Worm (Caenorhabditis elegans) whole organism, young adult: ENCODE data around the gene K01G12.22.
"Not testable (repeated sequence)": the region's sequence is repeated elsewhere in the genome, so short reads cannot be mapped to it uniquely, and the experiment has no call there.

ENCODE experiments used
- B0261.1 ChIP-seq: sonication (generic microtip); optimal IDR thresholded peaks from 2 replicates; lab custom pipeline; 2016; ENCODE audit warnings: mild to moderate bottlenecking, missing genetic modification characterization, moderate library complexity, missing compliant biosample characterization
- F23B12.7 ChIP-seq: sonication (generic microtip); optimal IDR thresholded peaks from 2 replicates; lab custom pipeline; 2017; ENCODE audit warnings: missing genetic modification characterization, mild to moderate bottlenecking, missing compliant biosample characterization, antibody characterized with exemption, moderate library complexity; ENCODE audit not compliant: insufficient read depth
- F33H1.4 ChIP-seq: fragments of 200-800 bp; sonication (Bioruptor generic); IDR thresholded peaks from 2 replicates; pipeline ENCODE4 v1.3.6; 2022; ENCODE audit warnings: missing genetic modification reagents, missing genetic modification characterization, missing compliant biosample characterization
- F39B2.1 ChIP-seq: fragments of 200-800 bp; sonication (Bioruptor generic); IDR thresholded peaks from 2 replicates; pipeline ENCODE4 v1.3.6; 2022; ENCODE audit warnings: missing genetic modification reagents, missing genetic modification characterization, missing compliant biosample characterization
- F49E8.2 ChIP-seq: sonication (generic microtip); optimal IDR thresholded peaks from 3 replicates; lab custom pipeline; 2017; ENCODE audit warnings: missing genetic modification characterization, mild to moderate bottlenecking, missing compliant biosample characterization, antibody characterized with exemption, moderate library complexity; ENCODE audit not compliant: insufficient read depth
- K12H6.12 ChIP-seq: fragments of 200-800 bp; sonication (Bioruptor generic); optimal IDR thresholded peaks from 2 replicates; lab custom pipeline; 2018; ENCODE audit warnings: mild to moderate bottlenecking, missing genetic modification characterization, missing compliant biosample characterization
- T07F8.4 ChIP-seq: sonication (generic microtip); optimal IDR thresholded peaks from 2 replicates; lab custom pipeline; 2016; ENCODE audit warnings: mild to moderate bottlenecking, missing genetic modification characterization, moderate library complexity, missing compliant biosample characterization
- Y95B8A.8 ChIP-seq: fragments of 200-800 bp; sonication (Bioruptor generic); IDR thresholded peaks from 2 replicates; pipeline ENCODE4 v1.3.6; 2022; ENCODE audit warnings: missing genetic modification reagents, missing genetic modification characterization, missing compliant biosample characterization
- akir-1 ChIP-seq: fragments of 200-800 bp; sonication (Bioruptor generic); optimal IDR thresholded peaks from 2 replicates; lab custom pipeline; 2018; ENCODE audit warnings: mild to moderate bottlenecking, missing genetic modification characterization, moderate library complexity, missing compliant biosample characterization
- ama-1 ChIP-seq, 3 experiments: fragments of 150-350 bp in 1 of 3; sonication (generic microtip) in 2 of 3; optimal IDR thresholded peaks; 2 replicates each; lab custom pipeline; 2014 to 2018; ENCODE audit warnings: missing biosample characterization in 2 of 3, missing genetic modification characterization in 2 of 3, missing genetic modification reagents in 2 of 3
- attf-5 ChIP-seq: fragments of 200-800 bp; sonication (Bioruptor generic); optimal IDR thresholded peaks from 2 replicates; lab custom pipeline; 2018; ENCODE audit warnings: mild to moderate bottlenecking, missing genetic modification characterization, missing compliant biosample characterization
- attf-6 ChIP-seq: fragments of 200-800 bp; sonication (Bioruptor generic); IDR thresholded peaks from 2 replicates; pipeline ENCODE4 v1.3.6; 2022; ENCODE audit warnings: missing genetic modification reagents, missing genetic modification characterization, missing compliant biosample characterization
- cebp-1 ChIP-seq, 2 experiments: fragments of 200-800 bp in 1 of 2; sonication (Bioruptor generic) in 1 of 2; sonication (generic microtip) in 1 of 2; IDR thresholded peaks in 1 of 2; optimal IDR thresholded peaks in 1 of 2; 2 replicates each; pipeline versions ENCODE4 v1.3.6 to Lab custom; 2017 to 2022; ENCODE audit warnings: missing compliant biosample characterization in 2 of 2, missing genetic modification characterization in 2 of 2, mild to moderate bottlenecking in 1 of 2, missing genetic modification reagents in 1 of 2, moderate library complexity in 1 of 2
- chd-7 ChIP-seq: sonication (generic microtip); optimal IDR thresholded peaks from 2 replicates; lab custom pipeline; 2016; ENCODE audit warnings: mild to moderate bottlenecking, missing genetic modification characterization, moderate library complexity, missing compliant biosample characterization
- dox-1 ChIP-seq: fragments of 200-800 bp; sonication (Bioruptor generic); IDR thresholded peaks from 2 replicates; pipeline ENCODE4 v1.3.6; 2022; ENCODE audit warnings: missing genetic modification reagents, missing genetic modification characterization, missing compliant biosample characterization
- dpff-1 ChIP-seq: sonication (generic microtip); optimal IDR thresholded peaks from 2 replicates; lab custom pipeline; 2017; ENCODE audit warnings: mild to moderate bottlenecking, missing genetic modification characterization, missing compliant biosample characterization
- dpl-1 ChIP-seq: fragments of 150-350 bp; optimal IDR thresholded peaks from 2 replicates; lab custom pipeline; 2014; ENCODE audit warnings: missing biosample characterization, missing genetic modification reagents, missing genetic modification characterization
- ets-4 ChIP-seq: fragments of 200-800 bp; sonication (Bioruptor generic); optimal IDR thresholded peaks from 2 replicates; lab custom pipeline; 2018; ENCODE audit warnings: mild to moderate bottlenecking, missing genetic modification characterization, missing compliant biosample characterization
- hlh-26 ChIP-seq: fragments of 200-800 bp; sonication (Bioruptor generic); conservative IDR thresholded peaks from 2 replicates; pipeline ENCODE4 v1.3.6; 2022; ENCODE audit warnings: missing genetic modification reagents, missing genetic modification characterization, missing compliant biosample characterization
- hmg-1.2 ChIP-seq: fragments of 200-800 bp; sonication (Bioruptor generic); IDR thresholded peaks from 2 replicates; pipeline ENCODE4 v1.3.6; 2022; ENCODE audit warnings: missing genetic modification reagents, missing genetic modification characterization, missing compliant biosample characterization
- hsf-1 ChIP-seq: fragments of 200-800 bp; sonication (Bioruptor generic); IDR thresholded peaks from 2 replicates; pipeline ENCODE4 v1.3.6; 2022; ENCODE audit warnings: missing genetic modification reagents, missing genetic modification characterization, missing compliant biosample characterization
- lag-1 ChIP-seq: fragments of 200-800 bp; sonication (Bioruptor generic); IDR thresholded peaks from 2 replicates; pipeline ENCODE4 v1.3.6; 2022; ENCODE audit warnings: missing genetic modification reagents, missing genetic modification characterization, missing compliant biosample characterization
- madf-10 ChIP-seq: sonication (generic microtip); optimal IDR thresholded peaks from 2 replicates; lab custom pipeline; 2016; ENCODE audit warnings: mild to moderate bottlenecking, missing genetic modification characterization, missing compliant biosample characterization
- madf-3 ChIP-seq: fragments of 200-800 bp; sonication (Bioruptor generic); IDR thresholded peaks from 2 replicates; pipeline ENCODE4 v1.3.6; 2022; ENCODE audit warnings: missing genetic modification reagents, missing genetic modification characterization, missing compliant biosample characterization
- madf-6 ChIP-seq: fragments of 200-800 bp; sonication (Bioruptor generic); IDR thresholded peaks from 2 replicates; pipeline ENCODE4 v1.3.6; 2022; ENCODE audit warnings: missing genetic modification reagents, missing genetic modification characterization, missing compliant biosample characterization
- madf-8 ChIP-seq: fragments of 200-800 bp; sonication (Bioruptor generic); conservative IDR thresholded peaks from 2 replicates; pipeline ENCODE4 v1.3.6; 2022; ENCODE audit warnings: missing genetic modification reagents, missing genetic modification characterization, missing compliant biosample characterization
- mxl-1 ChIP-seq: sonication (generic microtip); optimal IDR thresholded peaks from 2 replicates; lab custom pipeline; 2016; ENCODE audit warnings: missing genetic modification characterization, missing compliant biosample characterization
- nhr-27 ChIP-seq: fragments of 200-800 bp; sonication (Bioruptor generic); optimal IDR thresholded peaks from 2 replicates; lab custom pipeline; 2018; ENCODE audit warnings: mild to moderate bottlenecking, missing genetic modification characterization, moderate library complexity, missing compliant biosample characterization
- pbrm-1 ChIP-seq: fragments of 200-800 bp; sonication (Bioruptor generic); IDR thresholded peaks from 2 replicates; pipeline ENCODE4 v1.3.6; 2022; ENCODE audit warnings: missing genetic modification reagents, missing genetic modification characterization, missing compliant biosample characterization
- rec-8 ChIP-seq, 2 experiments: sonication (generic microtip); optimal IDR thresholded peaks; 2 replicates each; lab custom pipeline; 2016; ENCODE audit warnings: mild to moderate bottlenecking in 2 of 2, missing genetic modification characterization in 2 of 2, missing genetic modification reagents in 2 of 2, missing genotype in 2 of 2, missing biosample characterization in 1 of 2, missing compliant biosample characterization in 1 of 2, moderate library complexity in 1 of 2
- rpc-1 ChIP-seq, 2 experiments: fragments of 150-350 bp in 1 of 2; sonication (generic microtip) in 1 of 2; optimal IDR thresholded peaks; 2 replicates each; lab custom pipeline; 2014 to 2018; ENCODE audit warnings: missing biosample characterization in 1 of 2, missing genetic modification characterization in 1 of 2, missing genetic modification reagents in 1 of 2, missing genotype in 1 of 2
- sea-2 ChIP-seq: fragments of 200-800 bp; sonication (Bioruptor generic); IDR thresholded peaks from 2 replicates; pipeline ENCODE4 v1.3.6; 2022; ENCODE audit warnings: missing genetic modification characterization, missing compliant biosample characterization
- snpc-1.1 ChIP-seq: sonication (generic microtip); optimal IDR thresholded peaks from 2 replicates; lab custom pipeline; 2017; ENCODE audit warnings: missing genetic modification characterization, mild to moderate bottlenecking, missing compliant biosample characterization, antibody characterized with exemption, moderate library complexity, missing genotype, missing genetic modification reagents; ENCODE audit not compliant: insufficient read depth
- snpc-1.3 ChIP-seq: sonication (generic microtip); optimal IDR thresholded peaks from 2 replicates; lab custom pipeline; 2017; ENCODE audit warnings: missing genetic modification characterization, mild to moderate bottlenecking, missing compliant biosample characterization, antibody characterized with exemption, moderate library complexity, missing genotype, missing genetic modification reagents; ENCODE audit not compliant: insufficient read depth
- snpc-4 ChIP-seq, 5 experiments: fragments of 150-350 bp in 1 of 5; sonication (generic microtip) in 4 of 5; optimal IDR thresholded peaks; 2 replicates each; lab custom pipeline; 2014 to 2018; ENCODE audit warnings: missing genetic modification characterization in 5 of 5, missing biosample characterization in 3 of 5, antibody characterized with exemption in 2 of 5, mild to moderate bottlenecking in 2 of 5, missing compliant biosample characterization in 2 of 5, missing genotype in 2 of 5, moderate library complexity in 2 of 5, missing genetic modification reagents in 1 of 5
- tbx-9 ChIP-seq: sonication (generic microtip); optimal IDR thresholded peaks from 2 replicates; lab custom pipeline; 2016; ENCODE audit warnings: borderline replicate concordance, missing genetic modification characterization, inconsistent platforms, missing compliant biosample characterization
- unc-130 ChIP-seq: sonication (generic microtip); optimal IDR thresholded peaks from 2 replicates; lab custom pipeline; 2016; ENCODE audit warnings: missing genetic modification reagents, missing genetic modification characterization, missing compliant biosample characterization
- zfh-2 ChIP-seq: fragments of 200-800 bp; sonication (Bioruptor generic); conservative IDR thresholded peaks from 2 replicates; pipeline ENCODE4 v1.3.6; 2022; ENCODE audit warnings: missing genetic modification reagents, missing genetic modification characterization, missing compliant biosample characterization
- zim-3 ChIP-seq: sonication (generic microtip); optimal IDR thresholded peaks from 2 replicates; lab custom pipeline; 2017; ENCODE audit warnings: mild to moderate bottlenecking, missing genetic modification characterization, moderate library complexity, missing compliant biosample characterization
- ztf-18 ChIP-seq: sonication (generic microtip); optimal IDR thresholded peaks from 2 replicates; lab custom pipeline; 2016; ENCODE audit warnings: missing genotype, mild to moderate bottlenecking, missing genetic modification characterization, missing compliant biosample characterization
- ztf-6 ChIP-seq: fragments of 200-800 bp; sonication (Bioruptor generic); IDR thresholded peaks from 2 replicates; pipeline ENCODE4 v1.3.6; 2022; ENCODE audit warnings: missing genetic modification reagents, missing genetic modification characterization, missing compliant biosample characterization

Gene K01G12.22

DNA sequence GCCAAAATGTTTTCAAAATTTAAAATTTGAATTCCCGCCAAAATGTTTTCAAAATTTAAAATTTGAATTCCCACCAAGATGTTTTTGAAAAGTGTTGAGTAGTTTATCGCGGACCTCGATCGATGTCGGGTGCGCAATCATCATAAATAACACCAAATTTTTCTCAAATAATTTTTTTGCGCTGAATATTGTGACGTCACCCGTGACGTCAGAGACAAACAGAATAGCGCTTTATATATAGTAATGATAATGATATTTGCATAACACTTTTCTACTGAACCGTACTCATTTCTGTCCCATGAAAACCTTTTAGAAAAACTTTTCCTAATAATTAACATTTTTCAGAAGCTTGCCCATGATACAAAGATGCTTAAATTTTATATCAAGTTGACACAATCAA lies 26.5 kb downstream of the K01G12.22 start:
- TF ChIP-seq madf-8: 0 out of 2 replicates have a peak, but pooled peaks have one; percentile 9
- TF ChIP-seq hmg-1.2 (GFP tag; lab: Robert Waterston, UW): peak; percentile 27; the same call in 1 of the 2 replicates
- peak; percentile 93 for TF ChIP-seq attf-6
- TF ChIP-seq pbrm-1: peak; percentile 65; the same call in 1 of the 2 replicates
- TF ChIP-seq snpc-4 (GFP tag; optimal IDR thresholded peaks at IDR 0.05; lab: Kevin White, UChicago): not testable (repeated sequence)
- peak in 1 of 4 experiments; percentile 89 for TF ChIP-seq snpc-4 (tag; optimal IDR thresholded peaks at IDR 0.05; lab: Kevin White, UChicago)

ce11 chrIV:14219714-14220113 lies 27.7 kb downstream of the K01G12.22 start, which contains the start of gene sqrd-1:
TSS of gene sqrd-1 (plus strand) at chrIV:14219871.
- TF ChIP-seq F33H1.4 (GFP tag; lab: Robert Waterston, UW): no peak
- TF ChIP-seq dox-1: 0 out of 2 replicates have a peak, but pooled peaks have one; percentile 20
- TF ChIP-seq ama-1 (optimal IDR thresholded peaks at IDR 0.05; lab: Kevin White, UChicago): peak; percentile 40
- TF ChIP-seq ama-1 (GFP tag; optimal IDR thresholded peaks at IDR 0.05; lab: Kevin White, UChicago): no peak
- no peak for TF ChIP-seq mxl-1 (tag; lab: Kevin White, UChicago)

ce11 chrIV:14224912-14225311 lies 32.9 kb downstream of the K01G12.22 start:
- TF ChIP-seq chd-7 (tag; lab: Kevin White, UChicago): peak; percentile 24
- TF ChIP-seq madf-3 (GFP tag; lab: Robert Waterston, UW): no peak
- TF ChIP-seq hlh-26: no peak
- no peak for TF ChIP-seq Y95B8A.8 (GFP tag; lab: Robert Waterston, UW)
- TF ChIP-seq rpc-1 (optimal IDR thresholded peaks at IDR 0.05; lab: Kevin White, UChicago): peak; percentile 69
- peak; percentile 93 for TF ChIP-seq rpc-1 (tag; optimal IDR thresholded peaks at IDR 0.05; lab: Kevin White, UChicago)
- TF ChIP-seq F39B2.1: no peak
- TF ChIP-seq T07F8.4 (tag; lab: Kevin White, UChicago): peak; percentile 74
- peak; percentile 69 for TF ChIP-seq attf-5 (GFP tag; lab: Kevin White, UChicago)
- peak; percentile 69; the same call in 1 of the 2 replicates for TF ChIP-seq madf-6 (GFP tag; lab: Robert Waterston, UW)
- peak; percentile 69 for TF ChIP-seq snpc-1.1 (tag; lab: Kevin White, UChicago)
- TF ChIP-seq B0261.1 (tag; lab: Kevin White, UChicago): peak; percentile 85
- peak; percentile 4 for TF ChIP-seq zim-3
- no peak for TF ChIP-seq ets-4
- TF ChIP-seq lag-1 (GFP tag; lab: Robert Waterston, UW): no peak
- peak; percentile 81 for TF ChIP-seq pbrm-1
- no peak for TF ChIP-seq nhr-27
- no peak for TF ChIP-seq akir-1
- no peak; the same call in 1 of the 2 replicates for TF ChIP-seq dox-1
- TF ChIP-seq F49E8.2: peak; percentile 78
- TF ChIP-seq ztf-18: peak; percentile 88
- peak; percentile 33 for TF ChIP-seq madf-10
- TF ChIP-seq tbx-9 (tag; lab: Kevin White, UChicago): no peak
- TF ChIP-seq dpff-1 (tag; lab: Kevin White, UChicago): no peak
- peak; percentile 45; the same call in 1 of the 2 replicates for TF ChIP-seq cebp-1 (GFP tag; IDR thresholded peaks at IDR 0.05; lab: Robert Waterston, UW)
- TF ChIP-seq cebp-1 (tag; optimal IDR thresholded peaks at IDR 0.05; lab: Kevin White, UChicago): no peak
- TF ChIP-seq sea-2: no peak
- TF ChIP-seq zfh-2 (GFP tag; lab: Robert Waterston, UW): no peak
- TF ChIP-seq attf-6: peak; percentile 100
- no peak for TF ChIP-seq unc-130
- no peak for TF ChIP-seq dpl-1 (GFP tag; lab: Kevin White, UChicago)
- no peak for TF ChIP-seq K12H6.12 (tag; lab: Kevin White, UChicago)
- peak; percentile 58 for TF ChIP-seq F33H1.4 (GFP tag; lab: Robert Waterston, UW)
- peak; percentile 78 for TF ChIP-seq F23B12.7 (tag; lab: Kevin White, UChicago)
- peak; percentile 37 to 61 for TF ChIP-seq rec-8 (tag; optimal IDR thresholded peaks at IDR 0.05; lab: Kevin White, UChicago)
- TF ChIP-seq hsf-1 (GFP tag; lab: Robert Waterston, UW): peak; percentile 64; the same call in 1 of the 2 replicates
- TF ChIP-seq snpc-1.3 (tag; lab: Kevin White, UChicago): peak; percentile 88
- TF ChIP-seq ztf-6 (GFP tag; lab: Robert Waterston, UW): no peak
